Worm (Caenorhabditis elegans) whole organism, L3 larva: ENCODE results near the gene F59F5.7.

Experiments
- R02D3.7 ChIP-seq: fragments of 150-350 bp; optimal IDR thresholded peaks from 2 replicates; lab custom pipeline; 2014; ENCODE audit warnings: missing biosample characterization, missing genetic modification characterization
- ZK546.5 ChIP-seq: sonication (generic microtip); optimal IDR thresholded peaks from 2 replicates; lab custom pipeline; 2017; ENCODE audit warnings: missing biosample characterization, missing genetic modification characterization
- aly-2 ChIP-seq: fragments of 150-350 bp; optimal IDR thresholded peaks from 2 replicates; lab custom pipeline; 2014; ENCODE audit warnings: missing biosample characterization, missing genetic modification characterization
- ceh-16 ChIP-seq: sonication (generic microtip); optimal IDR thresholded peaks from 2 replicates; lab custom pipeline; 2017; ENCODE audit warnings: missing biosample characterization, missing genetic modification characterization
- ceh-28 ChIP-seq: fragments of 150-350 bp; optimal IDR thresholded peaks from 2 replicates; lab custom pipeline; 2014; ENCODE audit warnings: missing biosample characterization, missing genetic modification reagents, missing genetic modification characterization
- ceh-82 ChIP-seq: fragments of 150-350 bp; optimal IDR thresholded peaks from 2 replicates; lab custom pipeline; 2014; ENCODE audit warnings: missing biosample characterization, missing genetic modification characterization
- daf-12 ChIP-seq: fragments of 150-350 bp; optimal IDR thresholded peaks from 2 replicates; lab custom pipeline; 2014; ENCODE audit warnings: missing biosample characterization, missing genetic modification reagents, missing genetic modification characterization
- egl-27 ChIP-seq: sonication (generic microtip); optimal IDR thresholded peaks from 4 replicates; lab custom pipeline; 2017; ENCODE audit warnings: missing biosample characterization, missing genetic modification reagents, missing genetic modification characterization
- egl-5 ChIP-seq: fragments of 150-350 bp; optimal IDR thresholded peaks from 2 replicates; lab custom pipeline; 2017; ENCODE audit warnings: missing biosample characterization, missing genetic modification reagents, missing genetic modification characterization, inconsistent platforms
- elt-1 ChIP-seq: fragments of 150-350 bp; optimal IDR thresholded peaks from 2 replicates; lab custom pipeline; 2014; ENCODE audit warnings: missing biosample characterization, missing genetic modification characterization
- elt-2 ChIP-seq: sonication (generic microtip); optimal IDR thresholded peaks from 2 replicates; lab custom pipeline; 2016; ENCODE audit warnings: missing genetic modification reagents, mild to moderate bottlenecking, missing genetic modification characterization, missing compliant biosample characterization
- elt-3 ChIP-seq, 3 experiments: fragments of 150-350 bp in 1 of 3; sonication (generic microtip) in 2 of 3; optimal IDR thresholded peaks; 2 replicates in 2 of 3; 4 replicates in 1 of 3; lab custom pipeline; 2014 to 2017; ENCODE audit warnings: missing biosample characterization in 3 of 3, missing genetic modification characterization in 3 of 3
- eor-1 ChIP-seq, 2 experiments: fragments of 150-350 bp; optimal IDR thresholded peaks; 2 replicates each; lab custom pipeline; 2014 to 2018; ENCODE audit warnings: missing biosample characterization in 2 of 2, missing genetic modification characterization in 2 of 2
- fkh-10 ChIP-seq: sonication (generic microtip); optimal IDR thresholded peaks from 2 replicates; lab custom pipeline; 2017; ENCODE audit warnings: missing biosample characterization, missing genetic modification reagents, missing genetic modification characterization
- fkh-2 ChIP-seq: fragments of 150-350 bp; optimal IDR thresholded peaks from 2 replicates; lab custom pipeline; 2014; ENCODE audit warnings: missing biosample characterization, missing genetic modification reagents, missing genetic modification characterization
- fos-1 ChIP-seq: fragments of 150-350 bp; optimal IDR thresholded peaks from 2 replicates; lab custom pipeline; 2014; ENCODE audit warnings: missing biosample characterization, missing genetic modification characterization
- hmg-11 ChIP-seq: sonication (generic microtip); optimal IDR thresholded peaks from 2 replicates; lab custom pipeline; 2016; ENCODE audit warnings: missing genetic modification characterization, missing compliant biosample characterization
- jun-1 ChIP-seq: fragments of 150-350 bp; optimal IDR thresholded peaks from 2 replicates; lab custom pipeline; 2014; ENCODE audit warnings: missing biosample characterization, missing genetic modification reagents, missing genetic modification characterization
- lin-15B ChIP-seq: fragments of 150-350 bp; optimal IDR thresholded peaks from 2 replicates; lab custom pipeline; 2014; ENCODE audit warnings: missing biosample characterization, missing genetic modification characterization
- lin-39 ChIP-seq: fragments of 150-350 bp; optimal IDR thresholded peaks from 2 replicates; lab custom pipeline; 2018; ENCODE audit warnings: missing biosample characterization, missing genetic modification reagents, missing genetic modification characterization
- lsy-12 ChIP-seq: sonication (generic microtip); optimal IDR thresholded peaks from 2 replicates; lab custom pipeline; 2016; ENCODE audit warnings: mild to moderate bottlenecking, missing genetic modification characterization, missing compliant biosample characterization
- mdl-1 ChIP-seq: fragments of 150-350 bp; optimal IDR thresholded peaks from 2 replicates; lab custom pipeline; 2014; ENCODE audit warnings: missing biosample characterization, missing genetic modification characterization
- mml-1 ChIP-seq: fragments of 150-350 bp; sonication (generic microtip); optimal IDR thresholded peaks from 3 replicates; lab custom pipeline; 2014; ENCODE audit warnings: missing biosample characterization, missing genetic modification characterization
- nfya-1 ChIP-seq: sonication (generic microtip); optimal IDR thresholded peaks from 2 replicates; lab custom pipeline; 2017; ENCODE audit warnings: missing genetic modification characterization, mild to moderate bottlenecking, missing compliant biosample characterization, antibody characterized with exemption, moderate library complexity; ENCODE audit not compliant: insufficient read depth
- nhr-11 ChIP-seq: fragments of 150-350 bp; optimal IDR thresholded peaks from 2 replicates; lab custom pipeline; 2014; ENCODE audit warnings: missing biosample characterization, missing genetic modification characterization
- nhr-23 ChIP-seq: fragments of 150-350 bp; optimal IDR thresholded peaks from 2 replicates; lab custom pipeline; 2014; ENCODE audit warnings: missing biosample characterization, missing genetic modification reagents, missing genetic modification characterization
- nhr-237 ChIP-seq: fragments of 150-350 bp; optimal IDR thresholded peaks from 2 replicates; lab custom pipeline; 2014; ENCODE audit warnings: missing biosample characterization, missing genetic modification characterization
- nhr-25 ChIP-seq: sonication (generic microtip); optimal IDR thresholded peaks from 2 replicates; lab custom pipeline; 2017; ENCODE audit warnings: missing biosample characterization, missing genetic modification characterization
- nhr-28 ChIP-seq: fragments of 150-350 bp; optimal IDR thresholded peaks from 2 replicates; lab custom pipeline; 2014; ENCODE audit warnings: missing biosample characterization, missing genetic modification characterization
- nhr-43 ChIP-seq: sonication (generic microtip); optimal IDR thresholded peaks from 2 replicates; lab custom pipeline; 2016; ENCODE audit warnings: mild to moderate bottlenecking, missing genetic modification characterization, missing compliant biosample characterization; ENCODE audit not compliant: poor library complexity, severe bottlenecking
- nhr-67 ChIP-seq: fragments of 150-350 bp; optimal IDR thresholded peaks from 2 replicates; lab custom pipeline; 2014; ENCODE audit warnings: missing biosample characterization, missing genetic modification characterization
- nhr-76 ChIP-seq: fragments of 150-350 bp; sonication (generic microtip); optimal IDR thresholded peaks from 5 replicates; lab custom pipeline; 2014; ENCODE audit warnings: missing biosample characterization, missing genetic modification characterization
- pha-4 ChIP-seq: fragments of 150-350 bp; optimal IDR thresholded peaks from 2 replicates; lab custom pipeline; 2014; ENCODE audit warnings: missing biosample characterization, missing genetic modification reagents, missing genetic modification characterization
- pqm-1 ChIP-seq: fragments of 150-350 bp; optimal IDR thresholded peaks from 2 replicates; lab custom pipeline; 2017; ENCODE audit warnings: missing biosample characterization, missing genetic modification characterization, inconsistent platforms
- sea-2 ChIP-seq: fragments of 150-350 bp; sonication (generic microtip); optimal IDR thresholded peaks from 4 replicates; lab custom pipeline; 2014; ENCODE audit warnings: missing biosample characterization, missing genetic modification reagents, missing genetic modification characterization
- skn-1 ChIP-seq: fragments of 150-350 bp; optimal IDR thresholded peaks from 2 replicates; lab custom pipeline; 2014; ENCODE audit warnings: missing biosample characterization, missing genetic modification characterization
- snpc-4 ChIP-seq: fragments of 150-350 bp; optimal IDR thresholded peaks from 2 replicates; lab custom pipeline; 2014; ENCODE audit warnings: missing biosample characterization, missing genetic modification characterization
- tbx-2 ChIP-seq: sonication (generic microtip); optimal IDR thresholded peaks from 2 replicates; lab custom pipeline; 2016; ENCODE audit warnings: mild to moderate bottlenecking, missing genetic modification characterization, missing compliant biosample characterization
- unc-39 ChIP-seq: sonication (generic microtip); optimal IDR thresholded peaks from 4 replicates; lab custom pipeline; 2017; ENCODE audit warnings: missing biosample characterization, missing genetic modification characterization
- unc-62 ChIP-seq: fragments of 150-350 bp; sonication (generic microtip); optimal IDR thresholded peaks from 4 replicates; lab custom pipeline; 2014; ENCODE audit warnings: missing biosample characterization, missing genetic modification reagents, missing genetic modification characterization
- zag-1 ChIP-seq: fragments of 150-350 bp; optimal IDR thresholded peaks from 2 replicates; lab custom pipeline; 2014; ENCODE audit warnings: missing biosample characterization, missing genetic modification characterization
- ztf-11 ChIP-seq: fragments of 150-350 bp; optimal IDR thresholded peaks from 2 replicates; lab custom pipeline; 2014; ENCODE audit warnings: missing biosample characterization, missing genetic modification characterization
- ztf-4 ChIP-seq: fragments of 150-350 bp; optimal IDR thresholded peaks from 2 replicates; lab custom pipeline; 2014; ENCODE audit warnings: missing biosample characterization, missing genetic modification characterization

F59F5.7 gene

DNA sequence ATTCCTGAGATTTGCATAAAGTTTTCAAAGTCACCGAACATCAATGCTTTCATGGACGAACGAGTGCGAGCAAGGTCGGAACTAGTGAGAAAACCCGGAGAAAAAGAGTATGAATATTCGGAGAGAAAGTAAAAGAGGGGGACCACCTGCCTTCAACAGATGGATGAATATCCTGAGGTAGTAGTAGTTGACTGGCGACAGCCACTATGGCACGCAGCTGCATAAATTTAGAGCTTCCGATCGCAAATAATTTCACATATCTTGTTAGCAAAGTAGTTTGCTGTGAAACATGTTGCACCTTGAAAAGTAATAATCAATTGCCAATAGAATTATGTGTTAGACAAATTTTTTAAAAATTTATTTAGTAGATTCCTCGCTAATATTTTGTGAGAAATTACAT is 2.5 kb upstream of the F59F5.7 start:
- TF ChIP-seq unc-62 (GFP tag; lab: Kevin White, UChicago) (no peak), nhr-25 (no peak), R02D3.7 (tag; lab: Kevin White, UChicago) (no peak), skn-1 (tag; lab: Kevin White, UChicago) (no peak), fos-1 (tag; lab: Kevin White, UChicago) (no peak), nhr-11 (no peak), nhr-67 (no peak), elt-3 (tag; optimal IDR thresholded peaks at IDR 0.05; lab: Kevin White, UChicago) (no peak), snpc-4 (tag; lab: Kevin White, UChicago) (no peak), lin-39 (tag; lab: Kevin White, UChicago) (no peak), ztf-4 (no peak), nhr-237 (tag; lab: Kevin White, UChicago) (no peak), tbx-2 (tag; lab: Kevin White, UChicago) (no peak), mml-1 (no peak), jun-1 (tag; lab: Kevin White, UChicago) (no peak)

DNA sequence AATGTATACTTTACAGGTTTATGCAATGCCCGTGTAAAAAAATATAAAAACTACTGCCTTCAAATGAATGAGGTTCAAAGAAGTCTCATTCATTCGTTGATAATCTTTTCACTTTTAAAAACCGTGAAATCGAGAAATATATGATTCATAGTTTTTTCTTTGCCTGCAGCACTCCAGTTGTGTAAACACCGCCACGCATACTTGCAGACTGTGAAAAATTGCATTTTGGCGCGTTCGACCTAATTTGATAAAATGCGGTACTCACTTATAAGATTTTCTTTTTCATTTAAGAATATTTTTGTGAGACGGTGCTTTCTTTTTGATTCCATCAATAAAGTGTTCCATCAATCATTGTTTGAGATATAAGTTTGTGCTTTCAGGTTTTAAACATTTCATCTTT is 7.5 kb downstream of the F59F5.7 start:
- TF ChIP-seq unc-39 (tag; lab: Kevin White, UChicago) (no peak), nhr-23 (tag; lab: Kevin White, UChicago) (peak; percentile 35), jun-1 (tag; lab: Kevin White, UChicago) (no peak), aly-2 (tag; lab: Kevin White, UChicago) (no peak), elt-2 (tag; lab: Kevin White, UChicago) (peak; percentile 16), hmg-11 (tag; lab: Kevin White, UChicago) (peak; percentile 11), pqm-1 (peak; percentile 10), egl-5 (tag; lab: Kevin White, UChicago) (peak; percentile 10), pha-4 (tag; lab: Kevin White, UChicago) (peak; percentile 60), nfya-1 (tag; lab: Kevin White, UChicago) (peak; percentile 61), nhr-25 (peak; percentile 25)
- TF ChIP-seq, all 47 proteins: peak for 8

DNA sequence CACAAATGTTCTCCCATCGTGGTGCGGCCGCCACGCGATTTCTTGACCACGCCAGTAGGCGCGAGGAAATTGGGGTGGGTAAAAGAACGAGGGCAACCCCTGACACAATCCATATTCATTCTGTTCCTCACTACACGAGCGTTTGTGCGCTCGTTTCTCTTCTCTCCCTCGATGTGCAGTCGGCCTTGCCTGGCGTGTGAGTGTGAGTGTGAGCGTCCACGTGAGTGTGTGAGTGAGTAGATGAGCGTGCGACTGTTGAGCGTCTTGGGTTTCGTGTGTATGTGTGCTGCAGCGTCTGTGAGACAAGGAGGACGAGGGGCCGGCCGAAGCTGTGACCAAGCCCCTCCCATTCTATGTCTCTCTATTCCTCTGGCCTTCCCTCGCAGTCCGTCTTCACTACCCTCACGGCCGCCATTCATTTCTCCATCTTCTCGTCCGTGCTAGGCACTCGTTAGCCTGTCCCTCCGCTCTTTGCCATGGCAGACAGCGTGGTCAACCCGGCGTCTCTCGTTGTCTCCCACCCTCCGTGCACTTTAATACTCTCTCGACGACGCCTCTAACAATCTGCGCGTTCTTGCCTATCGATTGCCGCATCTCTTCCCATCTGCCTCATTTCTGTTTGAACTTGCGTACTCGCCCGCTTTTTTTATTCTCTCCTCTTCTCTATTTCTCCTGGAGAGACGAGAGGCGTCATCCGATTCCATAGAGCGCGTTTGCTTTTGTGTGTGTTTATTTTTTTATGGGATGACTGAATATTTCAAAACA is 9.3 kb downstream of the F59F5.7 start:
- TF ChIP-seq zag-1 (tag; lab: Kevin White, UChicago) (peak; percentile 77), lsy-12 (tag; lab: Kevin White, UChicago) (peak; percentile 93), nhr-43 (tag; lab: Kevin White, UChicago) (peak; percentile 90), nhr-25 (peak; percentile 94), nhr-11 (peak; percentile 72), tbx-2 (tag; lab: Kevin White, UChicago) (peak; percentile 94), mml-1 (no peak), pqm-1 (peak; percentile 73), ztf-4 (no peak), hmg-11 (tag; lab: Kevin White, UChicago) (peak; percentile 100), nhr-23 (tag; lab: Kevin White, UChicago) (peak; percentile 94), pha-4 (tag; lab: Kevin White, UChicago) (peak; percentile 98), fos-1 (tag; lab: Kevin White, UChicago) (peak; percentile 39), ceh-28 (tag; lab: Kevin White, UChicago) (peak; percentile 98), daf-12 (peak; percentile 13), egl-5 (tag; lab: Kevin White, UChicago) (peak; percentile 86), mdl-1 (tag; lab: Kevin White, UChicago) (peak; percentile 96), egl-27 (tag; lab: Kevin White, UChicago) (peak; percentile 63), elt-2 (tag; lab: Kevin White, UChicago) (peak; percentile 91), fkh-2 (tag; lab: Kevin White, UChicago) (no peak), sea-2 (GFP tag; lab: Kevin White, UChicago) (peak; percentile 98), R02D3.7 (tag; lab: Kevin White, UChicago) (peak; percentile 80), ZK546.5 (tag; lab: Kevin White, UChicago) (no peak), snpc-4 (tag; lab: Kevin White, UChicago) (peak; percentile 80), ceh-82 (tag; lab: Kevin White, UChicago) (peak; percentile 86), nhr-237 (tag; lab: Kevin White, UChicago) (no peak), eor-1 (tag; optimal IDR thresholded peaks at IDR 0.05; lab: Kevin White, UChicago) (peak in 1 of 2 experiments; percentile 43), unc-62 (GFP tag; lab: Kevin White, UChicago) (peak; percentile 61), lin-15B (tag; lab: Kevin White, UChicago) (peak; percentile 90), ztf-11 (tag; lab: Kevin White, UChicago) (peak; percentile 31), elt-1 (peak; percentile 80), nhr-28 (no peak), ceh-16 (tag; lab: Kevin White, UChicago) (no peak), aly-2 (tag; lab: Kevin White, UChicago) (peak; percentile 77), unc-39 (tag; lab: Kevin White, UChicago) (no peak), nhr-67 (peak; percentile 47), lin-39 (tag; lab: Kevin White, UChicago) (peak; percentile 93), nhr-76 (no peak), elt-3 (tag; optimal IDR thresholded peaks at IDR 0.05; lab: Kevin White, UChicago) (peak in 1 of 3 experiments; percentile 59), skn-1 (tag; lab: Kevin White, UChicago) (peak; percentile 78), nfya-1 (tag; lab: Kevin White, UChicago) (peak; percentile 94), fkh-10 (GFP tag; lab: Kevin White, UChicago) (peak; percentile 80), jun-1 (tag; lab: Kevin White, UChicago) (peak; percentile 84)
